ENCODE assay signal across 1 fruit fly cellular context in genomic region chr2L:6508666-6509065, dm6.
TF ChIP-seq lines count a peak whose summit lies in the region.

No protein-coding gene starts in this region.

TF ChIP-seq in whole organism, embryonic, 481 proteins besides CTCF, POLR2A, EP300 and RAD21 (continued from another document and continues in another):
- TF ChIP-seq CG4328 (GFP tag; optimal IDR thresholded peaks at IDR 0.05; lab: Kevin White, UChicago) = no peak
- no peak for TF ChIP-seq sug (tag; optimal IDR thresholded peaks at IDR 0.05; lab: Kevin White, UChicago)
- peak in 1 of 3 experiments; percentile 30 for TF ChIP-seq lola (GFP tag; optimal IDR thresholded peaks at IDR 0.05; lab: Kevin White, UChicago)
- TF ChIP-seq CG12104 (GFP tag; optimal IDR thresholded peaks at IDR 0.05; lab: Kevin White, UChicago) = no peak
- TF ChIP-seq kay (GFP tag; optimal IDR thresholded peaks at IDR 0.05; lab: Kevin White, UChicago) = no peak
- TF ChIP-seq CG17568 (GFP tag; optimal IDR thresholded peaks at IDR 0.05; lab: Kevin White, UChicago) = no peak
- TF ChIP-seq Trl (optimal IDR thresholded peaks at IDR 0.05; lab: Kevin White, UChicago) = no peak
- TF ChIP-seq Trl (GFP tag; optimal IDR thresholded peaks at IDR 0.05; lab: Kevin White, UChicago) = no peak
- TF ChIP-seq CG17912 (GFP tag; optimal IDR thresholded peaks at IDR 0.05; lab: Kevin White, UChicago) = no peak
- no peak for TF ChIP-seq Med (GFP tag; lab: Kevin White, UChicago)
- no peak for TF ChIP-seq caup (GFP tag; optimal IDR thresholded peaks at IDR 0.05; lab: Kevin White, UChicago; ENCODE audit: severe bottlenecking)
- no peak for TF ChIP-seq CG30403 (GFP tag; optimal IDR thresholded peaks at IDR 0.05; lab: Kevin White, UChicago)
- TF ChIP-seq Sox100B (GFP tag; optimal IDR thresholded peaks at IDR 0.05; lab: Kevin White, UChicago) = peak; percentile 21
- TF ChIP-seq Pdp1 (GFP tag; optimal IDR thresholded peaks at IDR 0.05; lab: Kevin White, UChicago) = no peak
- no peak for TF ChIP-seq Awh (GFP tag; IDR thresholded peaks at IDR 0.05; lab: Robert Waterston, UW)
- TF ChIP-seq ATbp (GFP tag; optimal IDR thresholded peaks at IDR 0.05; lab: Kevin White, UChicago) = peak; percentile 33
- TF ChIP-seq dpn (GFP tag; optimal IDR thresholded peaks at IDR 0.05; lab: Kevin White, UChicago) = no peak
- peak; percentile 45 for TF ChIP-seq CG10979 (tag; optimal IDR thresholded peaks at IDR 0.05; lab: Kevin White, UChicago)
- TF ChIP-seq twi (tag; optimal IDR thresholded peaks at IDR 0.05; lab: Kevin White, UChicago) = no peak
- no peak for TF ChIP-seq onecut (GFP tag; IDR thresholded peaks at IDR 0.05; lab: Robert Waterston, UW)
- no peak for TF ChIP-seq CG14965 (GFP tag; optimal IDR thresholded peaks at IDR 0.05; lab: Kevin White, UChicago; ENCODE audit: borderline replicate concordance)
- no peak for TF ChIP-seq CG12942 (GFP tag; optimal IDR thresholded peaks at IDR 0.05; lab: Kevin White, UChicago)
- TF ChIP-seq Camta (GFP tag; optimal IDR thresholded peaks at IDR 0.05; lab: Kevin White, UChicago) = no peak
- peak; percentile 13 for TF ChIP-seq CG7556 (GFP tag; optimal IDR thresholded peaks at IDR 0.05; lab: Kevin White, UChicago)
- TF ChIP-seq zf30C (GFP tag; optimal IDR thresholded peaks at IDR 0.05; lab: Kevin White, UChicago) = peak; percentile 3
- TF ChIP-seq eve (GFP tag; optimal IDR thresholded peaks at IDR 0.05; lab: Kevin White, UChicago) = peak in 1 of 2 experiments; percentile 51
- no peak for TF ChIP-seq CG2889 (GFP tag; IDR thresholded peaks at IDR 0.05; lab: Robert Waterston, UW)
- TF ChIP-seq Mes4 (GFP tag; optimal IDR thresholded peaks at IDR 0.05; lab: Kevin White, UChicago) = no peak
- TF ChIP-seq H15 (GFP tag; IDR thresholded peaks at IDR 0.05; lab: Robert Waterston, UW) = no peak
- TF ChIP-seq fd96Cb (tag; optimal IDR thresholded peaks at IDR 0.05; lab: Kevin White, UChicago) = peak; percentile 19
- no peak for TF ChIP-seq CG34422 (GFP tag; IDR thresholded peaks at IDR 0.05; lab: Robert Waterston, UW)
- no peak for TF ChIP-seq CG5245 (GFP tag; optimal IDR thresholded peaks at IDR 0.05; lab: Kevin White, UChicago)
- TF ChIP-seq Mad (GFP tag; optimal IDR thresholded peaks at IDR 0.05; lab: Kevin White, UChicago) = no peak
- TF ChIP-seq Dref (GFP tag; IDR thresholded peaks at IDR 0.05; lab: Robert Waterston, UW) = no peak
- no peak for TF ChIP-seq otp (GFP tag; IDR thresholded peaks at IDR 0.05; lab: Robert Waterston, UW)
- TF ChIP-seq Oli (tag; optimal IDR thresholded peaks at IDR 0.05; lab: Kevin White, UChicago) = peak; percentile 49
- no peak for TF ChIP-seq Bgb (GFP tag; IDR thresholded peaks at IDR 0.05; lab: Robert Waterston, UW; ENCODE audit: partially characterized antibody)
- TF ChIP-seq fd3F (GFP tag; optimal IDR thresholded peaks at IDR 0.05; lab: Kevin White, UChicago) = no peak
- TF ChIP-seq gcm2 (GFP tag; optimal IDR thresholded peaks at IDR 0.05; lab: Kevin White, UChicago) = no peak
- no peak for TF ChIP-seq CG11093 (GFP tag; IDR thresholded peaks at IDR 0.05; lab: Robert Waterston, UW)
- TF ChIP-seq bigmax (GFP tag; optimal IDR thresholded peaks at IDR 0.05; lab: Kevin White, UChicago) = no peak
- peak; percentile 47 for TF ChIP-seq CG2712 (tag; optimal IDR thresholded peaks at IDR 0.05; lab: Kevin White, UChicago)
- TF ChIP-seq CG3065 (GFP tag; optimal IDR thresholded peaks at IDR 0.05; lab: Kevin White, UChicago) = no peak
- peak; percentile 34 for TF ChIP-seq lab (GFP tag; optimal IDR thresholded peaks at IDR 0.05; lab: Kevin White, UChicago)
- no peak for TF ChIP-seq Lim3 (GFP tag; IDR thresholded peaks at IDR 0.05; lab: Robert Waterston, UW)
- peak; percentile 28; the same call in 1 of the 3 replicates for TF ChIP-seq CG17361 (GFP tag; IDR thresholded peaks at IDR 0.05; lab: Robert Waterston, UW)
- no peak for TF ChIP-seq Asciz (GFP tag; optimal IDR thresholded peaks at IDR 0.05; lab: Kevin White, UChicago)
- TF ChIP-seq ap (GFP tag; IDR thresholded peaks at IDR 0.05; lab: Robert Waterston, UW) = no peak
- TF ChIP-seq CG12659 (GFP tag; optimal IDR thresholded peaks at IDR 0.05; lab: Kevin White, UChicago) = no peak
- no peak for TF ChIP-seq CG2875 (GFP tag; optimal IDR thresholded peaks at IDR 0.05; lab: Kevin White, UChicago)
- no peak for TF ChIP-seq CG1602 (GFP tag; optimal IDR thresholded peaks at IDR 0.05; lab: Kevin White, UChicago)
- TF ChIP-seq Neu2 (GFP tag; optimal IDR thresholded peaks at IDR 0.05; lab: Kevin White, UChicago; ENCODE audit: borderline replicate concordance) = no peak
- no peak for TF ChIP-seq ind (GFP tag; optimal IDR thresholded peaks at IDR 0.05; lab: Kevin White, UChicago)
- no peak for TF ChIP-seq CG10321 (GFP tag; IDR thresholded peaks at IDR 0.05; lab: Robert Waterston, UW)
- TF ChIP-seq CG8944 (GFP tag; optimal IDR thresholded peaks at IDR 0.05; lab: Kevin White, UChicago) = no peak
- no peak for TF ChIP-seq HLH54F (GFP tag; optimal IDR thresholded peaks at IDR 0.05; lab: Kevin White, UChicago)
- no peak for TF ChIP-seq CG13123 (GFP tag; optimal IDR thresholded peaks at IDR 0.05; lab: Kevin White, UChicago)
- TF ChIP-seq nmo (GFP tag; optimal IDR thresholded peaks at IDR 0.05; lab: Kevin White, UChicago) = peak; percentile 40
- no peak for TF ChIP-seq corto (GFP tag; optimal IDR thresholded peaks at IDR 0.05; lab: Kevin White, UChicago)
- no peak for TF ChIP-seq Hmx (GFP tag; optimal IDR thresholded peaks at IDR 0.05; lab: Kevin White, UChicago)
- TF ChIP-seq ken (GFP tag; IDR thresholded peaks at IDR 0.05; lab: Robert Waterston, UW) = no peak
- TF ChIP-seq psq (GFP tag; optimal IDR thresholded peaks at IDR 0.05; lab: Kevin White, UChicago) = no peak
- TF ChIP-seq mld (GFP tag; IDR thresholded peaks at IDR 0.05; lab: Robert Waterston, UW; ENCODE audit: partially characterized antibody) = no peak
- TF ChIP-seq CG6689 (GFP tag; IDR thresholded peaks at IDR 0.05; lab: Robert Waterston, UW) = no peak
- TF ChIP-seq repo (GFP tag; optimal IDR thresholded peaks at IDR 0.05; lab: Kevin White, UChicago) = no peak
- TF ChIP-seq chm (GFP tag; IDR thresholded peaks at IDR 0.05; lab: Robert Waterston, UW) = no peak
- TF ChIP-seq CG14050 (GFP tag; IDR thresholded peaks at IDR 0.05; lab: Robert Waterston, UW) = no peak
- TF ChIP-seq CG1529 (GFP tag; optimal IDR thresholded peaks at IDR 0.05; lab: Kevin White, UChicago) = no peak
- TF ChIP-seq run (tag; optimal IDR thresholded peaks at IDR 0.05; lab: Kevin White, UChicago) = no peak
- TF ChIP-seq bsh (GFP tag; optimal IDR thresholded peaks at IDR 0.05; lab: Kevin White, UChicago) = peak in 1 of 2 experiments; percentile 44
- TF ChIP-seq Rx (GFP tag; IDR thresholded peaks at IDR 0.05; lab: Robert Waterston, UW) = no peak
- TF ChIP-seq CG10543 (GFP tag; optimal IDR thresholded peaks at IDR 0.05; lab: Kevin White, UChicago) = no peak
- TF ChIP-seq Stat92E (GFP tag; optimal IDR thresholded peaks at IDR 0.05; lab: Kevin White, UChicago) = no peak
- peak; percentile 29 for TF ChIP-seq CG17385 (GFP tag; optimal IDR thresholded peaks at IDR 0.05; lab: Kevin White, UChicago)
- TF ChIP-seq CG10209 (GFP tag; optimal IDR thresholded peaks at IDR 0.05; lab: Kevin White, UChicago) = peak; percentile 26
- no peak for TF ChIP-seq Mrtf (GFP tag; IDR thresholded peaks at IDR 0.05; lab: Robert Waterston, UW)
- no peak for TF ChIP-seq amos (GFP tag; IDR thresholded peaks at IDR 0.05; lab: Robert Waterston, UW; ENCODE audit: partially characterized antibody)
- TF ChIP-seq CG4820 (GFP tag; optimal IDR thresholded peaks at IDR 0.05; lab: Kevin White, UChicago) = no peak
- TF ChIP-seq CG12236 (GFP tag; optimal IDR thresholded peaks at IDR 0.05; lab: Kevin White, UChicago) = no peak
- TF ChIP-seq jigr1 (GFP tag; IDR thresholded peaks at IDR 0.05; lab: Robert Waterston, UW) = no peak
- TF ChIP-seq CG17359 (tag; optimal IDR thresholded peaks at IDR 0.05; lab: Kevin White, UChicago) = peak; percentile 44
- no peak for TF ChIP-seq CG15601 (tag; optimal IDR thresholded peaks at IDR 0.05; lab: Kevin White, UChicago)
- peak; percentile 41; the same call in 1 of the 2 replicates for TF ChIP-seq Xrp1 (GFP tag; IDR thresholded peaks at IDR 0.05; lab: Robert Waterston, UW)
- no peak for TF ChIP-seq CG32532 (GFP tag; IDR thresholded peaks at IDR 0.05; lab: Robert Waterston, UW)
- TF ChIP-seq CG2678 (tag; optimal IDR thresholded peaks at IDR 0.05; lab: Kevin White, UChicago) = peak; percentile 40
- no peak for TF ChIP-seq Dip3 (GFP tag; optimal IDR thresholded peaks at IDR 0.05; lab: Kevin White, UChicago)
- TF ChIP-seq CG4360 (GFP tag; IDR thresholded peaks at IDR 0.05; lab: Robert Waterston, UW) = no peak
- no peak for TF ChIP-seq exex (tag; optimal IDR thresholded peaks at IDR 0.05; lab: Kevin White, UChicago)
- no peak for TF ChIP-seq Aef1 (GFP tag; IDR thresholded peaks at IDR 0.05; lab: Robert Waterston, UW)
- peak; percentile 0 for TF ChIP-seq sens (GFP tag; lab: Kevin White, UChicago)
- TF ChIP-seq Opbp (GFP tag; IDR thresholded peaks at IDR 0.05; lab: Robert Waterston, UW; ENCODE audit: partially characterized antibody) = no peak
- TF ChIP-seq CG34224 (GFP tag; IDR thresholded peaks at IDR 0.05; lab: Robert Waterston, UW; ENCODE audit: partially characterized antibody) = no peak
- TF ChIP-seq CG42726 (GFP tag; IDR thresholded peaks at IDR 0.05; lab: Robert Waterston, UW; ENCODE audit: partially characterized antibody) = no peak
- peak; percentile 8 for TF ChIP-seq CG9437 (GFP tag; optimal IDR thresholded peaks at IDR 0.05; lab: Kevin White, UChicago)
- no peak for TF ChIP-seq CG6683 (GFP tag; optimal IDR thresholded peaks at IDR 0.05; lab: Kevin White, UChicago)
- no peak for TF ChIP-seq Usf (GFP tag; optimal IDR thresholded peaks at IDR 0.05; lab: Kevin White, UChicago)
- no peak for TF ChIP-seq ac (GFP tag; optimal IDR thresholded peaks at IDR 0.05; lab: Kevin White, UChicago)
- TF ChIP-seq Doc3 (GFP tag; IDR thresholded peaks at IDR 0.05; lab: Robert Waterston, UW; ENCODE audit: partially characterized antibody) = no peak
- TF ChIP-seq Sry-δ (GFP tag; optimal IDR thresholded peaks at IDR 0.05; lab: Kevin White, UChicago) = no peak
- no peak for TF ChIP-seq CG2202 (tag; optimal IDR thresholded peaks at IDR 0.05; lab: Kevin White, UChicago)
- TF ChIP-seq z (GFP tag; IDR thresholded peaks at IDR 0.05; lab: Robert Waterston, UW) = no peak
- TF ChIP-seq BtbVII (GFP tag; optimal IDR thresholded peaks at IDR 0.05; lab: Kevin White, UChicago) = no peak
- 0 out of 3 replicates have a peak, but pooled peaks have one; percentile 37 for TF ChIP-seq dysf (GFP tag; IDR thresholded peaks at IDR 0.05; lab: Robert Waterston, UW)
- no peak for TF ChIP-seq CG2129 (GFP tag; IDR thresholded peaks at IDR 0.05; lab: Robert Waterston, UW; ENCODE audit: partially characterized antibody)
- TF ChIP-seq esg (GFP tag; conservative IDR thresholded peaks at IDR 0.05; lab: Robert Waterston, UW) = no peak
- TF ChIP-seq CG3163 (GFP tag; optimal IDR thresholded peaks at IDR 0.05; lab: Kevin White, UChicago) = no peak
- no peak for TF ChIP-seq CG6791 (GFP tag; IDR thresholded peaks at IDR 0.05; lab: Robert Waterston, UW; ENCODE audit: partially characterized antibody)
- TF ChIP-seq CG10431 (GFP tag; optimal IDR thresholded peaks at IDR 0.05; lab: Kevin White, UChicago) = no peak
- no peak for TF ChIP-seq Six4 (GFP tag; optimal IDR thresholded peaks at IDR 0.05; lab: Kevin White, UChicago)
- no peak; the same call in 1 of the 2 replicates for TF ChIP-seq CG10366 (GFP tag; IDR thresholded peaks at IDR 0.05; lab: Robert Waterston, UW)
- no peak for TF ChIP-seq NK7.1 (GFP tag; optimal IDR thresholded peaks at IDR 0.05; lab: Kevin White, UChicago)
- TF ChIP-seq CG18262 (tag; optimal IDR thresholded peaks at IDR 0.05; lab: Kevin White, UChicago) = peak; percentile 51
- no peak for TF ChIP-seq CG11398 (GFP tag; optimal IDR thresholded peaks at IDR 0.05; lab: Kevin White, UChicago)
- no peak for TF ChIP-seq E2f1 (GFP tag; IDR thresholded peaks at IDR 0.05; lab: Robert Waterston, UW)
- TF ChIP-seq CG11504 (tag; optimal IDR thresholded peaks at IDR 0.05; lab: Kevin White, UChicago) = peak; percentile 62
- peak; percentile 41 for TF ChIP-seq zen (tag; optimal IDR thresholded peaks at IDR 0.05; lab: Kevin White, UChicago)
- no peak for TF ChIP-seq CG14667 (GFP tag; IDR thresholded peaks at IDR 0.05; lab: Robert Waterston, UW)
- no peak for TF ChIP-seq Hmr (GFP tag; optimal IDR thresholded peaks at IDR 0.05; lab: Kevin White, UChicago)
- TF ChIP-seq CG8290 (GFP tag; optimal IDR thresholded peaks at IDR 0.05; lab: Kevin White, UChicago) = no peak
- TF ChIP-seq CG8290 (tag; optimal IDR thresholded peaks at IDR 0.05; lab: Kevin White, UChicago) = no peak
- TF ChIP-seq CG8388 (GFP tag; optimal IDR thresholded peaks at IDR 0.05; lab: Kevin White, UChicago) = peak; percentile 13
- peak; percentile 10 for TF ChIP-seq CG9727 (GFP tag; optimal IDR thresholded peaks at IDR 0.05; lab: Kevin White, UChicago)
- no peak for TF ChIP-seq C15 (GFP tag; IDR thresholded peaks at IDR 0.05; lab: Robert Waterston, UW)
- TF ChIP-seq Tbp (GFP tag; optimal IDR thresholded peaks at IDR 0.05; lab: Kevin White, UChicago) = no peak
- no peak for TF ChIP-seq gsb-n (tag; optimal IDR thresholded peaks at IDR 0.05; lab: Kevin White, UChicago)
- TF ChIP-seq CG12155 (GFP tag; optimal IDR thresholded peaks at IDR 0.05; lab: Kevin White, UChicago) = no peak
- no peak for TF ChIP-seq CG7372 (GFP tag; IDR thresholded peaks at IDR 0.05; lab: Robert Waterston, UW)
- no peak for TF ChIP-seq tin (GFP tag; optimal IDR thresholded peaks at IDR 0.05; lab: Kevin White, UChicago)
- TF ChIP-seq Drgx (GFP tag; IDR thresholded peaks at IDR 0.05; lab: Robert Waterston, UW) = peak; percentile 46; the same call in 1 of the 2 replicates
- no peak for TF ChIP-seq bcd (GFP tag; optimal IDR thresholded peaks at IDR 0.05; lab: Kevin White, UChicago)
- peak; percentile 69 for TF ChIP-seq gem (tag; optimal IDR thresholded peaks at IDR 0.05; lab: Kevin White, UChicago)
- TF ChIP-seq Hr3 (GFP tag; optimal IDR thresholded peaks at IDR 0.05; lab: Kevin White, UChicago) = peak; percentile 16
- TF ChIP-seq ash1 (GFP tag; optimal IDR thresholded peaks at IDR 0.05; lab: Kevin White, UChicago) = no peak
- TF ChIP-seq CG31224 (GFP tag; IDR thresholded peaks at IDR 0.05; lab: Robert Waterston, UW) = no peak
- TF ChIP-seq CG3995 (GFP tag; optimal IDR thresholded peaks at IDR 0.05; lab: Kevin White, UChicago) = no peak
- TF ChIP-seq Bdp1 (GFP tag; optimal IDR thresholded peaks at IDR 0.05; lab: Kevin White, UChicago) = no peak
- peak in 1 of 2 experiments; percentile 22 for TF ChIP-seq Eip74EF (GFP tag; optimal IDR thresholded peaks at IDR 0.05; lab: Kevin White, UChicago)
